Worm (Caenorhabditis elegans) whole organism, L3 larva: ENCODE measurements around the gene srx-133.
A peak's percentile ranks its signal among the peaks of the same experiment; 100 is the strongest.

Source experiments
- ZK546.5 ChIP-seq: sonication (generic microtip); optimal IDR thresholded peaks from 2 replicates; lab custom pipeline; 2017; ENCODE audit warnings: missing biosample characterization, missing genetic modification characterization
- ama-1 ChIP-seq: fragments of 150-350 bp; optimal IDR thresholded peaks from 2 replicates; lab custom pipeline; 2018
- ceh-28 ChIP-seq: fragments of 150-350 bp; optimal IDR thresholded peaks from 2 replicates; lab custom pipeline; 2014; ENCODE audit warnings: missing biosample characterization, missing genetic modification reagents, missing genetic modification characterization
- ceh-82 ChIP-seq: fragments of 150-350 bp; optimal IDR thresholded peaks from 2 replicates; lab custom pipeline; 2014; ENCODE audit warnings: missing biosample characterization, missing genetic modification characterization
- egl-5 ChIP-seq: fragments of 150-350 bp; optimal IDR thresholded peaks from 2 replicates; lab custom pipeline; 2017; ENCODE audit warnings: missing biosample characterization, missing genetic modification reagents, missing genetic modification characterization, inconsistent platforms
- elt-1 ChIP-seq: fragments of 150-350 bp; optimal IDR thresholded peaks from 2 replicates; lab custom pipeline; 2014; ENCODE audit warnings: missing biosample characterization, missing genetic modification characterization
- elt-2 ChIP-seq: sonication (generic microtip); optimal IDR thresholded peaks from 2 replicates; lab custom pipeline; 2016; ENCODE audit warnings: missing genetic modification reagents, mild to moderate bottlenecking, missing genetic modification characterization, missing compliant biosample characterization
- elt-3 ChIP-seq, 3 experiments: fragments of 150-350 bp in 1 of 3; sonication (generic microtip) in 2 of 3; optimal IDR thresholded peaks; 2 replicates in 2 of 3; 4 replicates in 1 of 3; lab custom pipeline; 2014 to 2017; ENCODE audit warnings: missing biosample characterization in 3 of 3, missing genetic modification characterization in 3 of 3
- eor-1 ChIP-seq, 2 experiments: fragments of 150-350 bp; optimal IDR thresholded peaks; 2 replicates each; lab custom pipeline; 2014 to 2018; ENCODE audit warnings: missing biosample characterization in 2 of 2, missing genetic modification characterization in 2 of 2
- fkh-10 ChIP-seq: sonication (generic microtip); optimal IDR thresholded peaks from 2 replicates; lab custom pipeline; 2017; ENCODE audit warnings: missing biosample characterization, missing genetic modification reagents, missing genetic modification characterization
- fkh-2 ChIP-seq: fragments of 150-350 bp; optimal IDR thresholded peaks from 2 replicates; lab custom pipeline; 2014; ENCODE audit warnings: missing biosample characterization, missing genetic modification reagents, missing genetic modification characterization
- fos-1 ChIP-seq: fragments of 150-350 bp; optimal IDR thresholded peaks from 2 replicates; lab custom pipeline; 2014; ENCODE audit warnings: missing biosample characterization, missing genetic modification characterization
- hmg-11 ChIP-seq: sonication (generic microtip); optimal IDR thresholded peaks from 2 replicates; lab custom pipeline; 2016; ENCODE audit warnings: missing genetic modification characterization, missing compliant biosample characterization
- jun-1 ChIP-seq: fragments of 150-350 bp; optimal IDR thresholded peaks from 2 replicates; lab custom pipeline; 2014; ENCODE audit warnings: missing biosample characterization, missing genetic modification reagents, missing genetic modification characterization
- lin-15B ChIP-seq: fragments of 150-350 bp; optimal IDR thresholded peaks from 2 replicates; lab custom pipeline; 2014; ENCODE audit warnings: missing biosample characterization, missing genetic modification characterization
- lsy-12 ChIP-seq: sonication (generic microtip); optimal IDR thresholded peaks from 2 replicates; lab custom pipeline; 2016; ENCODE audit warnings: mild to moderate bottlenecking, missing genetic modification characterization, missing compliant biosample characterization
- mdl-1 ChIP-seq: fragments of 150-350 bp; optimal IDR thresholded peaks from 2 replicates; lab custom pipeline; 2014; ENCODE audit warnings: missing biosample characterization, missing genetic modification characterization
- mml-1 ChIP-seq: fragments of 150-350 bp; sonication (generic microtip); optimal IDR thresholded peaks from 3 replicates; lab custom pipeline; 2014; ENCODE audit warnings: missing biosample characterization, missing genetic modification characterization
- nhr-11 ChIP-seq: fragments of 150-350 bp; optimal IDR thresholded peaks from 2 replicates; lab custom pipeline; 2014; ENCODE audit warnings: missing biosample characterization, missing genetic modification characterization
- nhr-12 ChIP-seq: fragments of 150-350 bp; optimal IDR thresholded peaks from 2 replicates; lab custom pipeline; 2014; ENCODE audit warnings: missing biosample characterization, missing genetic modification characterization
- nhr-23 ChIP-seq: fragments of 150-350 bp; optimal IDR thresholded peaks from 2 replicates; lab custom pipeline; 2014; ENCODE audit warnings: missing biosample characterization, missing genetic modification reagents, missing genetic modification characterization
- nhr-25 ChIP-seq: sonication (generic microtip); optimal IDR thresholded peaks from 2 replicates; lab custom pipeline; 2017; ENCODE audit warnings: missing biosample characterization, missing genetic modification characterization
- nhr-28 ChIP-seq: fragments of 150-350 bp; optimal IDR thresholded peaks from 2 replicates; lab custom pipeline; 2014; ENCODE audit warnings: missing biosample characterization, missing genetic modification characterization
- nhr-43 ChIP-seq: sonication (generic microtip); optimal IDR thresholded peaks from 2 replicates; lab custom pipeline; 2016; ENCODE audit warnings: mild to moderate bottlenecking, missing genetic modification characterization, missing compliant biosample characterization; ENCODE audit not compliant: poor library complexity, severe bottlenecking
- nhr-67 ChIP-seq: fragments of 150-350 bp; optimal IDR thresholded peaks from 2 replicates; lab custom pipeline; 2014; ENCODE audit warnings: missing biosample characterization, missing genetic modification characterization
- nhr-76 ChIP-seq: fragments of 150-350 bp; sonication (generic microtip); optimal IDR thresholded peaks from 5 replicates; lab custom pipeline; 2014; ENCODE audit warnings: missing biosample characterization, missing genetic modification characterization
- pha-4 ChIP-seq: fragments of 150-350 bp; optimal IDR thresholded peaks from 2 replicates; lab custom pipeline; 2014; ENCODE audit warnings: missing biosample characterization, missing genetic modification reagents, missing genetic modification characterization
- pqm-1 ChIP-seq: fragments of 150-350 bp; optimal IDR thresholded peaks from 2 replicates; lab custom pipeline; 2017; ENCODE audit warnings: missing biosample characterization, missing genetic modification characterization, inconsistent platforms
- sea-2 ChIP-seq: fragments of 150-350 bp; sonication (generic microtip); optimal IDR thresholded peaks from 4 replicates; lab custom pipeline; 2014; ENCODE audit warnings: missing biosample characterization, missing genetic modification reagents, missing genetic modification characterization
- skn-1 ChIP-seq: fragments of 150-350 bp; optimal IDR thresholded peaks from 2 replicates; lab custom pipeline; 2014; ENCODE audit warnings: missing biosample characterization, missing genetic modification characterization
- tbx-2 ChIP-seq: sonication (generic microtip); optimal IDR thresholded peaks from 2 replicates; lab custom pipeline; 2016; ENCODE audit warnings: mild to moderate bottlenecking, missing genetic modification characterization, missing compliant biosample characterization
- unc-39 ChIP-seq: sonication (generic microtip); optimal IDR thresholded peaks from 4 replicates; lab custom pipeline; 2017; ENCODE audit warnings: missing biosample characterization, missing genetic modification characterization
- unc-62 ChIP-seq: fragments of 150-350 bp; sonication (generic microtip); optimal IDR thresholded peaks from 4 replicates; lab custom pipeline; 2014; ENCODE audit warnings: missing biosample characterization, missing genetic modification reagents, missing genetic modification characterization
- zag-1 ChIP-seq: fragments of 150-350 bp; optimal IDR thresholded peaks from 2 replicates; lab custom pipeline; 2014; ENCODE audit warnings: missing biosample characterization, missing genetic modification characterization

srx-133 gene

ce11 chrV:13869551-13869950, 21.1 kb downstream of the srx-133 start:
- TF ChIP-seq egl-5 (tag; lab: Kevin White, UChicago) = no peak
- peak; percentile 98 for TF ChIP-seq nhr-11 (tag; lab: Kevin White, UChicago)
- peak; percentile 2 for TF ChIP-seq pqm-1

- no peak for TF ChIP-seq ceh-28 (tag; lab: Kevin White, UChicago)
- TF ChIP-seq lin-15B = no peak
- no peak for TF ChIP-seq nhr-67 (tag; lab: Kevin White, UChicago)
- TF ChIP-seq hmg-11 (tag; lab: Kevin White, UChicago) = no peak
- TF ChIP-seq elt-1 (tag; lab: Kevin White, UChicago) = no peak
- no peak for TF ChIP-seq ZK546.5 (tag; lab: Kevin White, UChicago)
- TF ChIP-seq unc-62 (GFP tag; lab: Kevin White, UChicago) = no peak
- TF ChIP-seq elt-2 (tag; lab: Kevin White, UChicago) = no peak
- TF ChIP-seq fos-1 (tag; lab: Kevin White, UChicago) = no peak
- TF ChIP-seq nhr-28 (tag; lab: Kevin White, UChicago) = no peak
- TF ChIP-seq nhr-12 (tag; lab: Kevin White, UChicago) = no peak
- TF ChIP-seq zag-1 = no peak
- TF ChIP-seq jun-1 (tag; lab: Kevin White, UChicago) = no peak
- no peak for TF ChIP-seq tbx-2 (tag; lab: Kevin White, UChicago)
- TF ChIP-seq egl-5 (tag; lab: Kevin White, UChicago) = no peak
- TF ChIP-seq skn-1 (tag; lab: Kevin White, UChicago) = no peak
- TF ChIP-seq fkh-2 = no peak
- no peak for TF ChIP-seq nhr-25 (tag; lab: Kevin White, UChicago)
- TF ChIP-seq ama-1 (lab: Kevin White, UChicago) = no peak
- TF ChIP-seq elt-3 (tag; optimal IDR thresholded peaks at IDR 0.05; lab: Kevin White, UChicago) = no peak
These were observed 24.4 kb downstream of the srx-133 start, which contains the start of gene cpt-5 for ce11 chrV:13872895-13873294. cpt-5 (plus strand) TSS chrV:13873195.

ce11 chrV:13873323-13873722, 24.8 kb downstream of the srx-133 start:
- no peak for TF ChIP-seq sea-2 (GFP tag; lab: Kevin White, UChicago)
- TF ChIP-seq nhr-23 = no peak
- TF ChIP-seq fos-1 (tag; lab: Kevin White, UChicago) = no peak
- TF ChIP-seq nhr-67 (tag; lab: Kevin White, UChicago) = no peak
- no peak for TF ChIP-seq pqm-1
- no peak for TF ChIP-seq eor-1 (tag; optimal IDR thresholded peaks at IDR 0.05; lab: Kevin White, UChicago)
- TF ChIP-seq ceh-28 (tag; lab: Kevin White, UChicago) = no peak
- no peak for TF ChIP-seq mml-1 (tag; lab: Kevin White, UChicago)
- TF ChIP-seq fkh-2 = no peak
- no peak for TF ChIP-seq nhr-76
- TF ChIP-seq, all 47 proteins: peak for 0

- TF ChIP-seq mdl-1 (no peak), ceh-82 (tag; lab: Kevin White, UChicago) (no peak), fkh-10 (GFP tag; lab: Kevin White, UChicago) (no peak)
- TF ChIP-seq, all 47 proteins: peak for 0
These were observed 28.1 kb downstream of the srx-133 start, which contains the start of gene T22G5.1 for ce11 chrV:13876529-13876928. T22G5.1 (plus strand) TSS chrV:13876829.

- TF ChIP-seq elt-3 (tag; optimal IDR thresholded peaks at IDR 0.05; lab: Kevin White, UChicago) (no peak), jun-1 (tag; lab: Kevin White, UChicago) (peak; percentile 11), elt-2 (tag; lab: Kevin White, UChicago) (peak; percentile 86), lin-15B (peak; percentile 14), pqm-1 (peak; percentile 93)
- TF ChIP-seq, all 47 proteins: peak for 4
These were observed 29.7 kb downstream of the srx-133 start for ce11 chrV:13878226-13878625.

- peak; percentile 41 for TF ChIP-seq pha-4 (tag; lab: Kevin White, UChicago)
- no peak for TF ChIP-seq mdl-1
- TF ChIP-seq sea-2 (GFP tag; lab: Kevin White, UChicago) = no peak
- peak; percentile 94 for TF ChIP-seq pqm-1
- no peak for TF ChIP-seq nhr-43 (tag; lab: Kevin White, UChicago)
- no peak for TF ChIP-seq ceh-28 (tag; lab: Kevin White, UChicago)
- no peak for TF ChIP-seq lsy-12
- peak; percentile 23 for TF ChIP-seq jun-1 (tag; lab: Kevin White, UChicago)
- TF ChIP-seq elt-2 (tag; lab: Kevin White, UChicago) = peak; percentile 93
- no peak for TF ChIP-seq unc-39
These were observed 30.8 kb downstream of the srx-133 start, which contains the start of gene lbp-7 for ce11 chrV:13879241-13879640. lbp-7 (plus strand) TSS chrV:13879552.
